Fruit fly (Drosophila melanogaster) whole organism, larva: ENCODE data around the gene CG31823.

Experiments
- noc ChIP-seq: fragments of 200-800 bp; sonication (Bioruptor generic); optimal IDR thresholded peaks from 3 replicates; lab custom pipeline; 2019; ENCODE audit warnings: missing biosample characterization, mild to moderate bottlenecking, missing genetic modification characterization, moderate library complexity

The CG31823 gene

dm6 chr2L:15907358-15907757, 7.0 kb upstream of the CG31823 start:
- no peak for TF ChIP-seq noc

DNA sequence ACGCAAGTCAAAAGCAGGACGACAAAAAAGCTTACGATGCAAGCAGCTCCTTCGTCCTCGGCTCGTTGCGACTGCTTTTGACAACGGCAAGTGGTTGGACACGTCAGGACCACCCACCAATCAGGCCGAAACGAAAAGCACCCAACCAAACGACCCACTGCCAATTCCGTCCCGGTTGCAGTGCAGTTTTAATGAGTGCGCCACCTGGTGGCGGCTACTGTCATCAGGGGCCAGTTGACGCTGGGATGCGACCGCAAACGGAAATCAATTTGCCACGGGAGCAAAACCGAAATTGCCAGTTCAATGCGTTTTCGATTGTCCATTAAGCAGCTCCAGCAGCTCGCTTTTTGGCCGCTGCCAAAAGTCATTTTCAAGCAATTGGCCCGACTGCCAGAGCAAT, 3.4 kb upstream of the CG31823 start:
- no peak for TF ChIP-seq noc

- no peak for TF ChIP-seq noc
Measured at dm6 chr2L:15902310-15902709, 2.0 kb upstream of the CG31823 start, which contains the start of gene CG31821. Gene CG31821 (minus strand): TSS chr2L:15902410.

- no peak for TF ChIP-seq noc
Measured at dm6 chr2L:15895154-15895553, 5.2 kb downstream of the CG31823 start, which contains the start of gene CG31735. Gene CG31735 (plus strand): TSS chr2L:15895454.

- TF ChIP-seq noc, result no peak
Measured at dm6 chr2L:15893711-15894110, 6.6 kb downstream of the CG31823 start, which contains the start of gene Tep1. Gene Tep1 (minus strand): TSS chr2L:15893811.

- TF ChIP-seq noc, result no peak
Measured at dm6 chr2L:15886187-15886586, 14.1 kb downstream of the CG31823 start.

DNA sequence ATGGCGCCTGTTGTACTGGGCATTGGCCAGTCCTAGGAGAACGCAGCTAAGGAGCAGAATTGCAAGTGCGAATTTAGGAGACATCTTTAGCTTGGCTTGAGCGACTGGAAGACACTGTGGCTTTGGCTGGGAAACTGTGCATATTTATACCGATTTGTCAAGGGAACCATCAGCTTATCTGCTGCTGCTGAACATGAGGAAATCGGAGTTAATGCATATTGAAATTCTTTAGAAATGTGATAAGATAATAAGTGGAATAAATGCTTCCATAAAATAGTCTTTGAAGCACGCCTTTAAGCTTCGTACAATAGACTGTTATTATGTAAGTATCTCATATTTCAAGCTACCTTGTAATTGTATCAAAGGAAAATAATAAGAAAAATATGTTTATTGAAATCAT, 17.2 kb downstream of the CG31823 start, which contains the start of gene CG44475:
CG44475 (minus strand) TSS at position 101 of the 400 bp plus-strand sequence.
- TF ChIP-seq noc, result no peak

- TF ChIP-seq noc, result no peak
Measured at dm6 chr2L:15880056-15880455, 20.3 kb downstream of the CG31823 start, which contains the start of gene CG7653. Gene CG7653 (minus strand): TSS chr2L:15880156.

DNA sequence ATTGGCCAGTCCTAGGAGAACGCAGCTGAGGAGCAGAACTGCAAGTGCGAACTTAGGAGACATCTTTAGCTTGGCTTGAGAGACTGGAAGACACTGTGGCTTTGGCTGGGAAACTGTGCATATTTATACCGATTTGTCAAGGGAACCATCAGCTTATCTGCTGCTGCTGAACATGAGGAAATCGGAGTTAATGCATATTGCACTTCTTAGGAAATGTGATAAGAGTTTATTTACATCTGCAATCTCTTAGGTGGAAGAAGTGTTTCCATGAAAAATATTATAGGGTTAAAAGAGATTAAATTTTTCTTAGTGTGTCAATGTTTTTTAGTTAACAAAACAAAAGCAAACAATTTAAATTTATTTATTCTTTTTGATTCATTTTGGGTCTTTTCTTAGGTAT, 35.0 kb downstream of the CG31823 start, which contains the start of gene CG42792:
CG42792 (minus strand) TSS at position 101 of the 400 bp plus-strand sequence.
- no peak for TF ChIP-seq noc

DNA sequence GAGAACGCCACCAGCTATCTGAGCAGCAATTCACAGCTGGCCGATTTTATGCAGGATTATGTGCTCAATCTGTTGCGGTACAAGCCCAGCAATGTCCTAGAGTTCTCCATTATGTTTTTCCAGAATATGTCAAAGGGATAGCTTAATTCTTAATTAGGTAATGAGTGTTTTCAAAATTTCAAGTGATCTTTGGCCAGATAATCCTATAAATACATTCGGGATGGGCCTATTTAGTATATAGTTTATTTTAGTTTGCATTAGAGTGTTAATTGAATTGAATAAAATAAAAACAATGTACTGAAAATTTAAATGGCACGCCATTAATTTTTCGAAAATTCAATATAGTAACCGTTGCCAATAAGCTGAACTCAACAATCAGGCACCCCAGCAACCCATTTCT, 46.5 kb downstream of the CG31823 start, which contains the start of gene Tektin-A:
Tektin-A (plus strand) TSS at position 301 of the 400 bp plus-strand sequence.
- no peak for TF ChIP-seq noc

DNA sequence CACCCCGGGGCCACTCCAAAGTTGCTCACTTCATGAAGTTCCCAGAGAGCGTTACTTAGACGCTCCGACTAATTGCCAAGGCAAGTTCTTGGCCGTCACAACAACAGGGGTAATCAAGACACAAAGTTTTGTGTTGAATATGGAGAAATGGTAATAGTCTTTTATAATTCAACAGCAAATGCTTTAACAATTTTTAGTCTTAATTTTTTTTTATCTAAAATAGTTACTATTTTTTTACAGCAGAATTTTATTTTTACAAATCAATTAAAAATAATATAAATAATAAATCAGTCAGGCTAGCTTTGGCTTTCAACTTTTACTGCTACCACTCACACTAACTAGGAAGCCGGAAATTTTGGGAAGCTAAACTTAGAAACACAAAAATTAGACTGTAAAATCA, 48.0 kb downstream of the CG31823 start, which contains the start of gene CG13243:
CG13243 (plus strand) TSS at position 301 of the 400 bp plus-strand sequence.
- TF ChIP-seq noc, result no peak
